Worm (Caenorhabditis elegans): Measurements from ENCODE around the gene str-252.

str-252 gene

ce11 chrV:13879241-13879640 is 37.1 kb upstream of the str-252 start, which contains the start of gene lbp-7:
Gene lbp-7 (plus strand): TSS chrV:13879552.
- TF ChIP-seq sox-4 (tag; optimal IDR thresholded peaks at IDR 0.05) (no peak), fkh-10 (GFP tag; optimal IDR thresholded peaks at IDR 0.05) (no peak), elt-2 (tag; optimal IDR thresholded peaks at IDR 0.05) (peak; percentile 86), nhr-85 (tag) (no peak), fkh-8 (tag; optimal IDR thresholded peaks at IDR 0.05) (no peak), nhr-20 (tag; optimal IDR thresholded peaks at IDR 0.05) (peak; percentile 5), aly-2 (tag; optimal IDR thresholded peaks at IDR 0.05) (no peak), nhr-19 (GFP tag; conservative IDR thresholded peaks at IDR 0.05) (no peak), tlp-1 (tag; optimal IDR thresholded peaks at IDR 0.05) (peak; percentile 8)

ce11 chrV:13880163-13880562 is 36.1 kb upstream of the str-252 start:
- TF ChIP-seq fkh-8 (tag; optimal IDR thresholded peaks at IDR 0.05) (no peak), snu-23 (GFP tag; optimal IDR thresholded peaks at IDR 0.05) (peak; percentile 15), unc-62 (GFP tag; optimal IDR thresholded peaks at IDR 0.05) (no peak), efl-1 (optimal IDR thresholded peaks at IDR 0.05) (peak; percentile 39 to 54), efl-1 (GFP tag; optimal IDR thresholded peaks at IDR 0.05 in 1 of 2) (peak; percentile 57 to 87), unc-98 (GFP tag; IDR thresholded peaks at IDR 0.05) (no peak), rnt-1 (tag; optimal IDR thresholded peaks at IDR 0.05) (peak; percentile 3), dpl-1 (GFP tag; optimal IDR thresholded peaks at IDR 0.05) (peak; percentile 6 to 62 (median 56)), blmp-1 (tag; optimal IDR thresholded peaks at IDR 0.05) (peak; percentile 4), lin-35 (GFP tag; optimal IDR thresholded peaks at IDR 0.05) (peak; percentile 19 to 55), lsy-2 (tag; optimal IDR thresholded peaks at IDR 0.05) (peak in 1 of 2 experiments; percentile 41), lin-14 (GFP tag; optimal IDR thresholded peaks at IDR 0.05) (peak; percentile 58), lin-39 (tag; optimal IDR thresholded peaks at IDR 0.05) (no peak)

- no peak for TF ChIP-seq nhr-237 (tag; optimal IDR thresholded peaks at IDR 0.05)
- no peak for TF ChIP-seq lin-39 (tag; optimal IDR thresholded peaks at IDR 0.05)
Observed at ce11 chrV:13880607-13881006, 35.7 kb upstream of the str-252 start, which contains the start of gene T22G5.3. Gene T22G5.3 (plus strand): TSS chrV:13880907.

ce11 chrV:13882192-13882591 is 34.1 kb upstream of the str-252 start:
- TF ChIP-seq isw-1 (GFP tag; IDR thresholded peaks at IDR 0.05): peak; percentile 11; the same call in 1 of the 2 replicates
- TF ChIP-seq unc-98 (GFP tag; IDR thresholded peaks at IDR 0.05): peak; percentile 53; the same call in 1 of the 2 replicates

- TF ChIP-seq fkh-4 (tag; optimal IDR thresholded peaks at IDR 0.05; ENCODE audit: borderline replicate concordance) (no peak), aly-2 (tag; optimal IDR thresholded peaks at IDR 0.05) (no peak), sptf-1 (tag; optimal IDR thresholded peaks at IDR 0.05) (no peak), tbx-2 (tag; optimal IDR thresholded peaks at IDR 0.05) (no peak), ceh-63 (GFP tag; optimal IDR thresholded peaks at IDR 0.05) (no peak), mef-2 (tag; optimal IDR thresholded peaks at IDR 0.05) (no peak), ceh-82 (tag; optimal IDR thresholded peaks at IDR 0.05) (no peak), nhr-11 (tag; optimal IDR thresholded peaks at IDR 0.05) (no peak), xbp-1 (tag; optimal IDR thresholded peaks at IDR 0.05) (no peak), pqm-1 (tag; optimal IDR thresholded peaks at IDR 0.05) (no peak), mdl-1 (tag; optimal IDR thresholded peaks at IDR 0.05) (no peak), pax-3 (tag; optimal IDR thresholded peaks at IDR 0.05) (no peak), nhr-71 (tag; optimal IDR thresholded peaks at IDR 0.05) (no peak), isw-1 (GFP tag; IDR thresholded peaks at IDR 0.05) (no peak), ama-1 (optimal IDR thresholded peaks at IDR 0.05) (no peak)
Observed at ce11 chrV:13887358-13887757, 28.9 kb upstream of the str-252 start, which contains the start of gene srsx-19. Gene srsx-19 (plus strand): TSS chrV:13887658.
